Worm (Caenorhabditis elegans) whole organism, young adult: ENCODE data around the gene npp-9.
"Not testable (repeated sequence)": the region's sequence is repeated elsewhere in the genome, so short reads cannot be mapped to it uniquely, and the experiment has no call there.

Source experiments
- F49E8.2 ChIP-seq: sonication (generic microtip); optimal IDR thresholded peaks from 3 replicates; lab custom pipeline; 2017; ENCODE audit warnings: missing genetic modification characterization, mild to moderate bottlenecking, missing compliant biosample characterization, antibody characterized with exemption, moderate library complexity; ENCODE audit not compliant: insufficient read depth
- ama-1 ChIP-seq, 3 experiments: fragments of 150-350 bp in 1 of 3; sonication (generic microtip) in 2 of 3; optimal IDR thresholded peaks; 2 replicates each; lab custom pipeline; 2014 to 2018; ENCODE audit warnings: missing biosample characterization in 2 of 3, missing genetic modification characterization in 2 of 3, missing genetic modification reagents in 2 of 3
- lsl-1 ChIP-seq: fragments of 200-800 bp; sonication (Bioruptor generic); optimal IDR thresholded peaks from 2 replicates; lab custom pipeline; 2018; ENCODE audit warnings: mild to moderate bottlenecking, missing genetic modification characterization, moderate library complexity, missing compliant biosample characterization
- lsy-27 ChIP-seq: sonication (generic microtip); optimal IDR thresholded peaks from 2 replicates; lab custom pipeline; 2017; ENCODE audit warnings: missing genetic modification characterization, mild to moderate bottlenecking, missing compliant biosample characterization, antibody characterized with exemption, missing genotype, borderline replicate concordance; ENCODE audit not compliant: insufficient read depth
- madf-3 ChIP-seq: fragments of 200-800 bp; sonication (Bioruptor generic); IDR thresholded peaks from 2 replicates; pipeline ENCODE4 v1.3.6; 2022; ENCODE audit warnings: missing genetic modification reagents, missing genetic modification characterization, missing compliant biosample characterization
- repo-1 ChIP-seq: sonication (generic microtip); optimal IDR thresholded peaks from 2 replicates; lab custom pipeline; 2017; ENCODE audit warnings: mild to moderate bottlenecking, missing genetic modification characterization, missing compliant biosample characterization
- tlf-1 ChIP-seq: fragments of 200-800 bp; sonication (Bioruptor generic); optimal IDR thresholded peaks from 2 replicates; lab custom pipeline; 2018; ENCODE audit warnings: mild to moderate bottlenecking, missing genetic modification characterization, missing compliant biosample characterization
- ztf-6 ChIP-seq: fragments of 200-800 bp; sonication (Bioruptor generic); IDR thresholded peaks from 2 replicates; pipeline ENCODE4 v1.3.6; 2022; ENCODE audit warnings: missing genetic modification reagents, missing genetic modification characterization, missing compliant biosample characterization

DNA sequence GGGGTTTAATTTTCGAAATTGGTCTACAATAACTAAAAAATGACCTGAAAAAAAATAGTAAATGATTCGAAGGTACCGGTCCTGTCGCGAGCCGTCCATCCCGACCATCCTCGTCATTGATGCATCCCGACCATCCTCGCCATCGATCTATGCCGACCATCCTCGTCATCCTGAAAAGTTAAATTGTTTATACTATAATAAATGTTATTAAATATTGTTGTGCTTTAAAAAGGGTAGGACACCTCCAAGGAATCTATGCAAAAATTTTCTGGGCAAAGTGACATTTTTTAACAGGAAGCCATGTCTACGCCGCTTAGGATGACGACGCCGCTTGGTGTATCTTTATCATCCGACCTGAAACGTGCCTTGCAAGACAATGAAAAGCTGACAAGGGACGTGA is 49.8 kb upstream of the npp-9 start, which contains the start of gene C34C12.1:
- not testable (repeated sequence) for TF ChIP-seq lsy-27 (tag; lab: Kevin White, UChicago); ama-1 (optimal IDR thresholded peaks at IDR 0.05; lab: Kevin White, UChicago); ama-1 (GFP tag; optimal IDR thresholded peaks at IDR 0.05; lab: Kevin White, UChicago); F49E8.2 (tag; lab: Kevin White, UChicago); madf-3 (GFP tag; lab: Robert Waterston, UW); lsl-1; repo-1 (tag; lab: Kevin White, UChicago); tlf-1 (GFP tag; lab: Kevin White, UChicago); ztf-6 (GFP tag; lab: Robert Waterston, UW)
